Worm (Caenorhabditis elegans): ENCODE results near the gene srg-1.

DNA sequence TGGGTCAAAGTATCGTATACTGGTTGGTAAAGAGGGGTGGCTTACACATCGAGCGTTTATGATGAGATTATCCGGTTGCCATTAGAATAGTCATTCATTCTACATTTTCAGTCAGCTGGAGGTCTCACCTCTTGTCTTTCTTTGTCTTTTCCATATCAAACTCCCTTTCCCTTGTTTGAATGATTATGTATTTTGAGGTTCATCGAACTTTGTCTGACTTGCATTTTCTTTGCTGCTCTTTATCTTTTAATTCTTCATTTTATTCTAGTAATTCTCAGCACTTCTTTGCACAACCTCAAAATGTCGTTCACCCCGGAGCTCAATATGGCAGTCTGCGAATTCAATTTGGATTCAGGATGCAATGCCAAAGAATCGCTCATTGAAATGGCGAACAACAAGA lies 17.6 kb downstream of the srg-1 start, which contains the start of gene T12A2.3:
- TF ChIP-seq zag-1 (tag; optimal IDR thresholded peaks at IDR 0.05) (no peak), sea-2 (GFP tag; optimal IDR thresholded peaks at IDR 0.05) (no peak), nhr-11 (tag; optimal IDR thresholded peaks at IDR 0.05) (no peak), fkh-2 (tag; optimal IDR thresholded peaks at IDR 0.05) (no peak), elt-1 (tag; optimal IDR thresholded peaks at IDR 0.05) (no peak), ceh-9 (tag; optimal IDR thresholded peaks at IDR 0.05) (no peak), fos-1 (tag; optimal IDR thresholded peaks at IDR 0.05) (no peak)
